Worm (Caenorhabditis elegans) whole organism, midembryonic: ENCODE results near the gene irld-20.

Experiments used
- T22C8.4 ChIP-seq: fragments of 200-800 bp; sonication (Bioruptor generic); IDR thresholded peaks from 2 replicates; pipeline ENCODE4 v1.3.6; 2022; ENCODE audit warnings: missing genetic modification characterization, missing compliant biosample characterization
- cog-1 ChIP-seq: sonication (generic microtip); optimal IDR thresholded peaks from 2 replicates; lab custom pipeline; 2016; ENCODE audit warnings: missing genetic modification characterization, missing compliant biosample characterization
- flt-1 ChIP-seq: fragments of 200-800 bp; sonication (Bioruptor generic); IDR thresholded peaks from 2 replicates; pipeline ENCODE4 v1.3.6; 2022; ENCODE audit warnings: missing genetic modification characterization, missing compliant biosample characterization
- klf-2 ChIP-seq: fragments of 200-800 bp; sonication (Bioruptor generic); conservative IDR thresholded peaks from 2 replicates; pipeline ENCODE4 v1.3.6; 2022; ENCODE audit warnings: missing genetic modification reagents, missing genetic modification characterization, missing compliant biosample characterization
- med-1 ChIP-seq: sonication (generic microtip); optimal IDR thresholded peaks from 2 replicates; lab custom pipeline; 2017; ENCODE audit warnings: missing genetic modification characterization, mild to moderate bottlenecking, missing compliant biosample characterization, antibody characterized with exemption, missing genetic modification reagents; ENCODE audit not compliant: insufficient read depth
- ref-1 ChIP-seq: fragments of 200-800 bp; sonication (Bioruptor generic); conservative IDR thresholded peaks from 2 replicates; pipeline ENCODE4 v1.3.6; 2022; ENCODE audit warnings: missing genetic modification reagents, missing genetic modification characterization, missing compliant biosample characterization
- tab-1 ChIP-seq: fragments of 200-800 bp; sonication (Bioruptor generic); IDR thresholded peaks from 2 replicates; pipeline ENCODE4 v1.3.6; 2022; ENCODE audit warnings: missing genetic modification characterization, missing compliant biosample characterization
- ztf-29 ChIP-seq: fragments of 200-800 bp; sonication (Bioruptor generic); IDR thresholded peaks from 2 replicates; pipeline ENCODE4 v1.3.6; 2022; ENCODE audit warnings: missing genetic modification reagents, missing genetic modification characterization, missing compliant biosample characterization

DNA sequence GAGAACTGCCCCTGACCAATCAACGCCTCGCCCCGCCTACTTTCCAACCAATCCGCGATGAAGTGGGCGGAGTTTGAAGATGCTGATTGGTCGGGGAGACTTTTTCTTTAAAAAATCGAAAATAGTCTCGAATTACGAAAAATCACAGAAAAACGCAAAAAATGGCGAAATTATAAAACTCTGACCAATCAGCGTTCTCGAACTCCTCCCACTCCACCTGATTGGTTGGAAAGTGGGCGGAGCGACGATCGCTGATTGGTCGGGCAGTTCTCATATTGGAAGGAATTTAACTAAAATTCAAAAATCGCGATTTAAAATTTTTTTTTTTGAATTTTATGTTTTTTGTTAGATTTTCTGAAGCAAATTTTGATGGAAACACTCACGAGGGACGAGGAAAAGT is 47.7 kb upstream of the irld-20 start:
- TF ChIP-seq med-1 (GFP tag; lab: Kevin White, UChicago) (no peak), flt-1 (no peak), cog-1 (no peak), tab-1 (no peak), klf-2 (GFP tag; lab: Robert Waterston, UW) (no peak), ztf-29 (GFP tag; lab: Robert Waterston, UW) (no peak), T22C8.4 (GFP tag; lab: Robert Waterston, UW) (no peak), ref-1 (GFP tag; lab: Robert Waterston, UW) (no peak)
